Worm (Caenorhabditis elegans) whole organism, mixed stage, embryonic: ENCODE data around the gene tbx-34.

Source experiments
- M03D4.4 ChIP-seq: sonication (generic microtip); optimal IDR thresholded peaks from 2 replicates; lab custom pipeline; 2017; ENCODE audit warnings: mild to moderate bottlenecking, missing genetic modification characterization, missing compliant biosample characterization
- bed-3 ChIP-seq: fragments of 200-800 bp; sonication (Bioruptor generic); optimal IDR thresholded peaks from 3 replicates; lab custom pipeline; 2018; ENCODE audit warnings: mild to moderate bottlenecking, missing genetic modification characterization, moderate library complexity, missing compliant biosample characterization
- blmp-1 ChIP-seq: fragments of 150-350 bp; optimal IDR thresholded peaks from 2 replicates; lab custom pipeline; 2014; ENCODE audit warnings: missing biosample characterization, missing genetic modification characterization
- ceh-39 ChIP-seq: fragments of 150-350 bp; optimal IDR thresholded peaks from 2 replicates; lab custom pipeline; 2014; ENCODE audit warnings: missing biosample characterization, missing genetic modification characterization
- ceh-43 ChIP-seq: fragments of 200-800 bp; sonication (Bioruptor generic); optimal IDR thresholded peaks from 2 replicates; lab custom pipeline; 2018; ENCODE audit warnings: mild to moderate bottlenecking, missing genetic modification characterization, moderate library complexity, missing compliant biosample characterization
- ces-1 ChIP-seq: fragments of 150-350 bp; optimal IDR thresholded peaks from 2 replicates; lab custom pipeline; 2014; ENCODE audit warnings: missing biosample characterization, missing genetic modification reagents, missing genetic modification characterization
- cnd-1 ChIP-seq: fragments of 200-800 bp; sonication (Bioruptor generic); optimal IDR thresholded peaks from 2 replicates; lab custom pipeline; 2018; ENCODE audit warnings: mild to moderate bottlenecking, missing genetic modification characterization, missing compliant biosample characterization
- drap-1 ChIP-seq: fragments of 200-800 bp; sonication (Bioruptor generic); optimal IDR thresholded peaks from 3 replicates; lab custom pipeline; 2018; ENCODE audit warnings: mild to moderate bottlenecking, missing genetic modification characterization, missing compliant biosample characterization
- elt-1 ChIP-seq: sonication (generic microtip); optimal IDR thresholded peaks from 2 replicates; lab custom pipeline; 2017; ENCODE audit warnings: missing genetic modification characterization, mild to moderate bottlenecking, missing compliant biosample characterization, antibody characterized with exemption, moderate library complexity, borderline replicate concordance; ENCODE audit not compliant: insufficient read depth
- elt-3 ChIP-seq: fragments of 150-350 bp; optimal IDR thresholded peaks from 2 replicates; lab custom pipeline; 2014; ENCODE audit warnings: missing biosample characterization, missing genetic modification characterization
- flh-1 ChIP-seq: fragments of 200-800 bp; sonication (Bioruptor generic); optimal IDR thresholded peaks from 2 replicates; lab custom pipeline; 2018; ENCODE audit warnings: mild to moderate bottlenecking, missing genetic modification characterization, moderate library complexity, missing compliant biosample characterization
- ham-2 ChIP-seq: fragments of 200-800 bp; sonication (Bioruptor generic); optimal IDR thresholded peaks from 2 replicates; lab custom pipeline; 2018; ENCODE audit warnings: mild to moderate bottlenecking, missing genetic modification characterization, missing compliant biosample characterization
- hlh-1 ChIP-seq: fragments of 150-350 bp; optimal IDR thresholded peaks from 2 replicates; lab custom pipeline; 2014; ENCODE audit warnings: missing biosample characterization, missing genetic modification reagents, missing genetic modification characterization
- lin-32 ChIP-seq: fragments of 200-800 bp; sonication (Bioruptor generic); optimal IDR thresholded peaks from 2 replicates; lab custom pipeline; 2018; ENCODE audit warnings: mild to moderate bottlenecking, missing genetic modification characterization, missing compliant biosample characterization
- lsy-2 ChIP-seq: fragments of 150-350 bp; optimal IDR thresholded peaks from 2 replicates; lab custom pipeline; 2014; ENCODE audit warnings: missing biosample characterization, missing genetic modification characterization
- mep-1 ChIP-seq: fragments of 150-350 bp; optimal IDR thresholded peaks from 2 replicates; lab custom pipeline; 2017; ENCODE audit warnings: missing biosample characterization, missing genetic modification reagents, missing genetic modification characterization, inconsistent platforms
- mls-2 ChIP-seq: sonication (generic microtip); optimal IDR thresholded peaks from 2 replicates; lab custom pipeline; 2016; ENCODE audit warnings: mild to moderate bottlenecking, missing genetic modification characterization, moderate library complexity, missing compliant biosample characterization
- nhr-12 ChIP-seq: fragments of 150-350 bp; optimal IDR thresholded peaks from 2 replicates; lab custom pipeline; 2014; ENCODE audit warnings: missing biosample characterization, missing genetic modification characterization
- nhr-237 ChIP-seq: fragments of 150-350 bp; optimal IDR thresholded peaks from 2 replicates; lab custom pipeline; 2014; ENCODE audit warnings: missing biosample characterization, missing genetic modification characterization
- nhr-28 ChIP-seq: fragments of 150-350 bp; optimal IDR thresholded peaks from 2 replicates; lab custom pipeline; 2014; ENCODE audit warnings: missing biosample characterization, missing genetic modification characterization
- nhr-76 ChIP-seq: sonication (generic microtip); optimal IDR thresholded peaks from 2 replicates; lab custom pipeline; 2017; ENCODE audit warnings: missing biosample characterization, missing genetic modification characterization
- pha-4 ChIP-seq: fragments of 150-350 bp; optimal IDR thresholded peaks from 2 replicates; lab custom pipeline; 2018; ENCODE audit warnings: missing biosample characterization, missing genetic modification reagents, missing genetic modification characterization
- sem-2 ChIP-seq: fragments of 200-800 bp; sonication (Bioruptor generic); optimal IDR thresholded peaks from 2 replicates; lab custom pipeline; 2018; ENCODE audit warnings: mild to moderate bottlenecking, missing genetic modification characterization, missing compliant biosample characterization
- snpc-4 ChIP-seq: fragments of 150-350 bp; optimal IDR thresholded peaks from 2 replicates; lab custom pipeline; 2014; ENCODE audit warnings: missing biosample characterization, missing genetic modification characterization
- sptf-1 ChIP-seq: sonication (generic microtip); optimal IDR thresholded peaks from 2 replicates; lab custom pipeline; 2017; ENCODE audit warnings: mild to moderate bottlenecking, missing genetic modification characterization, moderate library complexity, missing compliant biosample characterization
- tbx-8 ChIP-seq: fragments of 200-800 bp; sonication (Bioruptor generic); optimal IDR thresholded peaks from 2 replicates; lab custom pipeline; 2018; ENCODE audit warnings: mild to moderate bottlenecking, missing genetic modification characterization, moderate library complexity, missing compliant biosample characterization
- unc-120 ChIP-seq: sonication (generic microtip); optimal IDR thresholded peaks from 2 replicates; lab custom pipeline; 2017; ENCODE audit warnings: missing genetic modification characterization, missing compliant biosample characterization; ENCODE audit not compliant: poor library complexity, severe bottlenecking
- unc-39 ChIP-seq: fragments of 150-350 bp; optimal IDR thresholded peaks from 2 replicates; lab custom pipeline; 2014; ENCODE audit warnings: missing biosample characterization, missing genetic modification characterization
- unc-62 ChIP-seq: fragments of 150-350 bp; optimal IDR thresholded peaks from 2 replicates; lab custom pipeline; 2014; ENCODE audit warnings: missing biosample characterization, missing genetic modification reagents, missing genetic modification characterization
- zip-8 ChIP-seq: fragments of 150-350 bp; optimal IDR thresholded peaks from 2 replicates; lab custom pipeline; 2014; ENCODE audit warnings: missing biosample characterization, missing genetic modification characterization
- ztf-11 ChIP-seq: fragments of 150-350 bp; optimal IDR thresholded peaks from 2 replicates; lab custom pipeline; 2014; ENCODE audit warnings: missing biosample characterization, missing genetic modification characterization

tbx-34 gene

DNA sequence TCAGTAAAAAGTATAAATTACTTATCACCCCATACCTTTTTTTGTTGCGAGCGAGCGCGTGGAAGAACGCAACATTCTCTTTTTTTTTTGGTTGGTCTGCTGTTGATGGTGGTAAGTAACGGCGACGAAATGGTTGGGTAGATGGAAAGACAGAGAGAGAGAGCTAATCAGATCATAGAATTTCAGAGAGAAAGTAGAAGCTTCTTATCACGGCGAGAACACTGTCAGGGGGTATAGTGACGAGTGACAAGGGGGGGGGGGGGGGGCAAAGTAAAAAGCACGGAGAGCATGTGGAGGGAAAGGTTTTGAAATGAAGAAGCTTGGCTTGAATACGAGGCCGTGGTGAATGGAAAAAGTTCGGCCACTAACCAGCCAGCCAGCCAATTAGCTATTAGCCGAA is 20.7 kb downstream of the tbx-34 start:
- TF ChIP-seq sem-2 (GFP tag; lab: Kevin White, UChicago), result no peak
- no peak for TF ChIP-seq ceh-43 (GFP tag; lab: Kevin White, UChicago)
- TF ChIP-seq elt-3 (tag; lab: Kevin White, UChicago), result no peak
- TF ChIP-seq ces-1, result no peak
- TF ChIP-seq sptf-1, result no peak
- no peak for TF ChIP-seq drap-1 (GFP tag; lab: Kevin White, UChicago)
- TF ChIP-seq bed-3 (GFP tag; lab: Kevin White, UChicago), result no peak
- no peak for TF ChIP-seq zip-8 (tag; lab: Kevin White, UChicago)
- no peak for TF ChIP-seq nhr-12 (tag; lab: Kevin White, UChicago)
- no peak for TF ChIP-seq ztf-11 (tag; lab: Kevin White, UChicago)
- TF ChIP-seq mep-1 (tag; lab: Kevin White, UChicago), result no peak
- TF ChIP-seq tbx-8 (GFP tag; lab: Kevin White, UChicago), result no peak
- TF ChIP-seq snpc-4, result no peak
- TF ChIP-seq flh-1 (GFP tag; lab: Kevin White, UChicago), result no peak
- TF ChIP-seq lin-32, result no peak
- no peak for TF ChIP-seq unc-120

DNA sequence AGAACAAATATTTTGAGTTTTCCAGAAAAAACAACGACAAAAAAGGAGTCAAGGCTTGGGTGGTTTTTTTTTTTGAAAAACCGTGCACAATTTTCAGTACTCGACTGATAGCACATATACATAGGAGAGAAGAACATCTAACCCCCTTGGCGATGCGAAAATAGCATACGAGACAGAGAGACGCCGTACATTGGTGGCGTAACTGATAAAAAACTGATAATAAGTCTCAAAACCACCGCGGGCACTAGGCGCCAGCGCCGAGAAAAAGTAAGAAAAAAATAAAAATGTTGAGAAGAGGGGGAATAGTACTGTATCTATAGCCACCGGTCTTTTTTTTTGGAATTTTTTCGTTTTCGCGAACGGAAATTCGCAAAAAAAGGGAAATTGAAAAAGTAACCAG is 22.5 kb downstream of the tbx-34 start:
- TF ChIP-seq nhr-12 (tag; lab: Kevin White, UChicago), result no peak
- no peak for TF ChIP-seq unc-120
- no peak for TF ChIP-seq flh-1 (GFP tag; lab: Kevin White, UChicago)
- no peak for TF ChIP-seq cnd-1
- no peak for TF ChIP-seq unc-39 (tag; lab: Kevin White, UChicago)
- TF ChIP-seq lin-32, result no peak
- TF ChIP-seq nhr-28 (tag; lab: Kevin White, UChicago), result no peak
- no peak for TF ChIP-seq drap-1 (GFP tag; lab: Kevin White, UChicago)
- TF ChIP-seq, all 35 proteins: peak for 0

DNA sequence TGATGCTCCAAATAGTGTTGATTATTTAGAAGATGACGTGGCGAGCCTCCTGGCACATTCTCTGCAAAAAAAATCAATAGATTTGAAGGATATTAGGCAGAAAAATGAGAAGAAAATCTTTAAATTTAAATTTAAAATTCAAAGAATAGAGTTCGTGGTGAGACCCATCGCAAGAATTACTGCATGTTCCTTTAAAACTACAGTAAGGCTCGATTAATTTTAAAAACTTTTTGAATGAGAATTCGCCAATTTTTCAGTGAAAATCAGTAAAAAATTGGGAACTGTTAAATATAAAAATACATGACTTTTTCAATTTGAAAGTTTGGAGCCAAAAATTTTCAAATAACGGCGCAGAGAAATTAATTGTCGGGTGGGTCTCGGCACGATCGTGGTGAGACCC is 22.9 kb downstream of the tbx-34 start, which contains the start of gene tra-1:
Gene tra-1 (minus strand): TSS at position 62 of the 400 bp plus-strand sequence.
- no peak for TF ChIP-seq flh-1 (GFP tag; lab: Kevin White, UChicago)

DNA sequence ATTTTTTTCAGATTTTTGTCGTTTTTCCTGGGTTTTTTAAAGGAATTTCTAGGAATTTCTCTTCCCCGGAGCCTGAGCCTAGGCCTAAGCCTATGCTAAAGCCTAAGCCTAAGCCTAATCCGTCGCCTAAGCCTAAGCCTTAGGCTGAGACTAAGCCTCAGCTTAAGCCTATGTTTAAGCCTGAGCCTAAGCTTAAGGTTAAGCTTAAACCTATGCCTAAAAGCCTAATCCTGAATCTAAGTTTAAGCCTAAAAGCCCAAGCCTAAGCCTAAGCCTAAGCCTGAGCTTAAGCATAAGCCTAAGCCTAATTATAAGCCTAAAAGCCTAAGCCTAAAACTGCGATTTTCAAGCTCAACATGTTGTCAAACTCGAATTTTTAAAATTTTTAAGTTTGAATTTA is 23.9 kb downstream of the tbx-34 start:
- no peak for TF ChIP-seq M03D4.4 (tag; lab: Kevin White, UChicago)
- TF ChIP-seq nhr-12 (tag; lab: Kevin White, UChicago), result no peak
- TF ChIP-seq nhr-237 (tag; lab: Kevin White, UChicago), result no peak
- TF ChIP-seq drap-1 (GFP tag; lab: Kevin White, UChicago), result no peak
- no peak for TF ChIP-seq ham-2 (GFP tag; lab: Kevin White, UChicago)
- no peak for TF ChIP-seq lsy-2 (tag; lab: Kevin White, UChicago)
- no peak for TF ChIP-seq ztf-11 (tag; lab: Kevin White, UChicago)
- no peak for TF ChIP-seq elt-1 (tag; lab: Kevin White, UChicago)
- TF ChIP-seq unc-120, result no peak
- no peak for TF ChIP-seq hlh-1 (tag; lab: Kevin White, UChicago)
- no peak for TF ChIP-seq unc-62 (GFP tag; lab: Kevin White, UChicago)
- TF ChIP-seq ceh-39 (tag; lab: Kevin White, UChicago), result no peak
- no peak for TF ChIP-seq blmp-1
- no peak for TF ChIP-seq mep-1 (tag; lab: Kevin White, UChicago)
- no peak for TF ChIP-seq mls-2 (tag; lab: Kevin White, UChicago)
- TF ChIP-seq nhr-76 (tag; lab: Kevin White, UChicago), result no peak
- no peak for TF ChIP-seq ceh-43 (GFP tag; lab: Kevin White, UChicago)
- no peak for TF ChIP-seq cnd-1
- TF ChIP-seq pha-4, result no peak

DNA sequence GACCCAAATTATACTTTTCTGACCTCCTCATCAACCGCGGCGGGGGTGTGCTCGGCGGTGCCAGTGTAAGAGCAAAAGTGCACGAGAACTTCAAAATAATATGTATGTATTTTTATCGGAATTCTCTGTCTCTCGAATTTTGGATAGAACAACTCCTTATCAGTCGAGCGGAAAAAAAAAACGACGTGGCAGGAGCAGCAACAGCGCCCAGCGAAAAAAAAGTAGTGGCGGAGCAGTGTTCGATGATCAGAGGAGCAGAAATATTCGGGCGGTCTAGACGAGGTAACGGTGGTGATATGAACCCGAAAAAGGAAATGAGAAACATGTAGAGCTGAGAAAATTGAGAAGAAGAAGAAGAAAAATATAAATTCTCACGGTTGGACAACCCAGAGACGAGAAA is 24.8 kb downstream of the tbx-34 start:
- TF ChIP-seq ztf-11 (tag; lab: Kevin White, UChicago) (no peak), sem-2 (GFP tag; lab: Kevin White, UChicago) (no peak), M03D4.4 (tag; lab: Kevin White, UChicago) (no peak), unc-62 (GFP tag; lab: Kevin White, UChicago) (no peak), bed-3 (GFP tag; lab: Kevin White, UChicago) (no peak)
